Comparison of ENCODE assay signal across 5 fruit fly cellular contexts in genomic region chr2L:20695066-20695465, dm6.
TF ChIP-seq lines count a peak whose summit lies in the region.

No protein-coding gene starts in this region.

- no peak for TF ChIP-seq CTCF in whole organism, embryonic (GFP tag; optimal IDR thresholded peaks at IDR 0.05; lab: Kevin White, UChicago)

TF ChIP-seq in whole organism, adult, 20 proteins besides CTCF, POLR2A, EP300 and RAD21:
- TF ChIP-seq tj (GFP tag; optimal IDR thresholded peaks at IDR 0.05; lab: Kevin White, UChicago) = peak; percentile 36
- no peak for TF ChIP-seq Crg-1 (GFP tag; optimal IDR thresholded peaks at IDR 0.05; lab: Kevin White, UChicago)
- no peak for TF ChIP-seq bab1 (GFP tag; optimal IDR thresholded peaks at IDR 0.05; lab: Kevin White, UChicago)
- TF ChIP-seq Mnt (GFP tag; optimal IDR thresholded peaks at IDR 0.05; lab: Kevin White, UChicago) = no peak
- TF ChIP-seq Hr96 (GFP tag; optimal IDR thresholded peaks at IDR 0.05; lab: Kevin White, UChicago) = no peak
- no peak for TF ChIP-seq cic (GFP tag; optimal IDR thresholded peaks at IDR 0.05; lab: Kevin White, UChicago)

TF ChIP-seq in whole organism, embryonic, 481 proteins besides CTCF, POLR2A, EP300 and RAD21:
- TF ChIP-seq crp (GFP tag; optimal IDR thresholded peaks at IDR 0.05; lab: Kevin White, UChicago) (no peak), Poxn (GFP tag; IDR thresholded peaks at IDR 0.05; lab: Robert Waterston, UW) (no peak), CG11696 (GFP tag; IDR thresholded peaks at IDR 0.05; lab: Robert Waterston, UW) (no peak), ken (GFP tag; IDR thresholded peaks at IDR 0.05; lab: Robert Waterston, UW) (no peak), ara (GFP tag; IDR thresholded peaks at IDR 0.05; lab: Robert Waterston, UW) (no peak), CG7786 (GFP tag; optimal IDR thresholded peaks at IDR 0.05; lab: Kevin White, UChicago) (no peak), Ets65A (GFP tag; lab: Kevin White, UChicago) (peak; percentile 80), CG18764 (GFP tag; optimal IDR thresholded peaks at IDR 0.05; lab: Kevin White, UChicago) (no peak), nom (GFP tag; optimal IDR thresholded peaks at IDR 0.05; lab: Kevin White, UChicago) (no peak), CG5953 (GFP tag; IDR thresholded peaks at IDR 0.05; lab: Robert Waterston, UW) (no peak), CG10321 (GFP tag; IDR thresholded peaks at IDR 0.05; lab: Robert Waterston, UW) (no peak), abd-A (tag; optimal IDR thresholded peaks at IDR 0.05; lab: Kevin White, UChicago) (no peak), Hmx (GFP tag; optimal IDR thresholded peaks at IDR 0.05; lab: Kevin White, UChicago) (no peak), pan (optimal IDR thresholded peaks at IDR 0.05; lab: Kevin White, UChicago) (no peak), pan (GFP tag; optimal IDR thresholded peaks at IDR 0.05 in 1 of 2, IDR thresholded peaks at IDR 0.05 in 1 of 2) (peak in 1 of 2 experiments; percentile 23), B-H2 (GFP tag; optimal IDR thresholded peaks at IDR 0.05; lab: Kevin White, UChicago) (no peak), CG16863 (GFP tag; optimal IDR thresholded peaks at IDR 0.05; lab: Kevin White, UChicago) (no peak), CG7271 (tag; optimal IDR thresholded peaks at IDR 0.05; lab: Kevin White, UChicago) (no peak), CG5180 (GFP tag; optimal IDR thresholded peaks at IDR 0.05; lab: Kevin White, UChicago) (peak; percentile 42), vvl (GFP tag; IDR thresholded peaks at IDR 0.05; lab: Robert Waterston, UW) (peak; percentile 21; the same call in 1 of the 2 replicates), CG3995 (GFP tag; optimal IDR thresholded peaks at IDR 0.05; lab: Kevin White, UChicago) (no peak), sd (tag; optimal IDR thresholded peaks at IDR 0.05; lab: Kevin White, UChicago) (no peak), CG4360 (GFP tag; IDR thresholded peaks at IDR 0.05; lab: Robert Waterston, UW) (no peak)

TF ChIP-seq in whole organism, prepupa, 60 proteins besides CTCF, POLR2A, EP300 and RAD21:
- peak; percentile 33 for TF ChIP-seq CG10631 (GFP tag; optimal IDR thresholded peaks at IDR 0.05; lab: Kevin White, UChicago)
- peak; percentile 2 for TF ChIP-seq CG3032 (tag; optimal IDR thresholded peaks at IDR 0.05; lab: Kevin White, UChicago)
- TF ChIP-seq achi (GFP tag; optimal IDR thresholded peaks at IDR 0.05; lab: Kevin White, UChicago) = peak; percentile 35
- TF ChIP-seq CG6808 (GFP tag; optimal IDR thresholded peaks at IDR 0.05; lab: Kevin White, UChicago) = peak; percentile 7
- TF ChIP-seq Eip78C (GFP tag; lab: Kevin White, UChicago) = peak; percentile 76
- TF ChIP-seq OdsH (GFP tag; optimal IDR thresholded peaks at IDR 0.05; lab: Kevin White, UChicago) = peak; percentile 18
- peak; percentile 26 for TF ChIP-seq pdm3 (GFP tag; optimal IDR thresholded peaks at IDR 0.05; lab: Kevin White, UChicago)
- peak; percentile 42 for TF ChIP-seq CG32006 (GFP tag; optimal IDR thresholded peaks at IDR 0.05; lab: Kevin White, UChicago)
- 0 out of 2 replicates have a peak, but pooled peaks have one; percentile 10 for TF ChIP-seq Gug (GFP tag; IDR thresholded peaks at IDR 0.05; lab: Robert Waterston, UW)
- TF ChIP-seq CG34406 (GFP tag; optimal IDR thresholded peaks at IDR 0.05; lab: Kevin White, UChicago) = peak; percentile 5
- peak; percentile 26 for TF ChIP-seq acj6 (GFP tag; optimal IDR thresholded peaks at IDR 0.05; lab: Kevin White, UChicago)
- no peak for TF ChIP-seq fd85E (GFP tag; optimal IDR thresholded peaks at IDR 0.05; lab: Kevin White, UChicago)
- TF ChIP-seq Ets96B (tag; optimal IDR thresholded peaks at IDR 0.05; lab: Kevin White, UChicago) = no peak
- TF ChIP-seq ss (GFP tag; optimal IDR thresholded peaks at IDR 0.05; lab: Kevin White, UChicago) = peak in 1 of 2 experiments; percentile 23
- peak; percentile 41 for TF ChIP-seq CG3919 (GFP tag; optimal IDR thresholded peaks at IDR 0.05; lab: Kevin White, UChicago)
- TF ChIP-seq vri (GFP tag; optimal IDR thresholded peaks at IDR 0.05; lab: Kevin White, UChicago) = peak; percentile 18
- TF ChIP-seq Hr39 (GFP tag; optimal IDR thresholded peaks at IDR 0.05; lab: Kevin White, UChicago) = no peak
- TF ChIP-seq eg (GFP tag; IDR thresholded peaks at IDR 0.05; lab: Robert Waterston, UW) = 0 out of 3 replicates have a peak, but pooled peaks have one; percentile 19
- peak; percentile 19 for TF ChIP-seq svp (GFP tag; lab: Kevin White, UChicago)
- no peak for TF ChIP-seq salr (GFP tag; optimal IDR thresholded peaks at IDR 0.05; lab: Kevin White, UChicago)

TF ChIP-seq in whole organism, pupa, 21 proteins besides CTCF, POLR2A, EP300 and RAD21:
- TF ChIP-seq CG34367 (tag; optimal IDR thresholded peaks at IDR 0.05; lab: Kevin White, UChicago) = peak; percentile 2
- TF ChIP-seq CG12605 (GFP tag; IDR thresholded peaks at IDR 0.05; lab: Robert Waterston, UW) = no peak
- no peak for TF ChIP-seq CG17806 (tag; optimal IDR thresholded peaks at IDR 0.05; lab: Kevin White, UChicago)
- TF ChIP-seq gl (tag; optimal IDR thresholded peaks at IDR 0.05; lab: Kevin White, UChicago) = no peak
- TF ChIP-seq rn (GFP tag; IDR thresholded peaks at IDR 0.05; lab: Robert Waterston, UW) = no peak
- no peak for TF ChIP-seq CG10348 (GFP tag; IDR thresholded peaks at IDR 0.05; lab: Robert Waterston, UW)
- TF ChIP-seq Pif1B (GFP tag; optimal IDR thresholded peaks at IDR 0.05; lab: Kevin White, UChicago) = peak; percentile 35
- no peak for TF ChIP-seq EcR (GFP tag; optimal IDR thresholded peaks at IDR 0.05; lab: Kevin White, UChicago)
- peak; percentile 36 for TF ChIP-seq CG8301 (tag; optimal IDR thresholded peaks at IDR 0.05; lab: Kevin White, UChicago)
- no peak for TF ChIP-seq D1 (tag; optimal IDR thresholded peaks at IDR 0.05; lab: Kevin White, UChicago)
- peak; percentile 39; the same call in 2 of the 3 replicates for TF ChIP-seq fd96Ca (GFP tag; IDR thresholded peaks at IDR 0.05; lab: Robert Waterston, UW)
- TF ChIP-seq CG8159 (tag; optimal IDR thresholded peaks at IDR 0.05; lab: Kevin White, UChicago) = no peak
- peak; percentile 59 for TF ChIP-seq CG14655 (GFP tag; optimal IDR thresholded peaks at IDR 0.05; lab: Kevin White, UChicago)
- TF ChIP-seq Pif1A (GFP tag; optimal IDR thresholded peaks at IDR 0.05; lab: Kevin White, UChicago) = peak; percentile 48
- TF ChIP-seq Ets98B (GFP tag; IDR thresholded peaks at IDR 0.05; lab: Robert Waterston, UW) = peak; percentile 40; the same call in 1 of the 2 replicates
- TF ChIP-seq Snoo (tag; optimal IDR thresholded peaks at IDR 0.05; lab: Kevin White, UChicago) = no peak
TF ChIP-seq in whole organism, pupa: peak in this region for 7.

TF ChIP-seq in whole organism, wandering third instar larva, 38 proteins besides CTCF, POLR2A, EP300 and RAD21:
- no peak for TF ChIP-seq usp (GFP tag; optimal IDR thresholded peaks at IDR 0.05; lab: Kevin White, UChicago)
- peak; percentile 2 for TF ChIP-seq OdsH (GFP tag; optimal IDR thresholded peaks at IDR 0.05; lab: Kevin White, UChicago)
- no peak for TF ChIP-seq jim (GFP tag; optimal IDR thresholded peaks at IDR 0.05; lab: Kevin White, UChicago)
- TF ChIP-seq dsf (GFP tag; optimal IDR thresholded peaks at IDR 0.05; lab: Kevin White, UChicago; ENCODE audit: borderline replicate concordance) = no peak
- TF ChIP-seq h (GFP tag; optimal IDR thresholded peaks at IDR 0.05; lab: Kevin White, UChicago) = peak; percentile 54
- TF ChIP-seq Abd-B (GFP tag; optimal IDR thresholded peaks at IDR 0.05; lab: Kevin White, UChicago) = no peak
- TF ChIP-seq psq (GFP tag; optimal IDR thresholded peaks at IDR 0.05; lab: Kevin White, UChicago) = no peak
- no peak for TF ChIP-seq Rel (GFP tag; optimal IDR thresholded peaks at IDR 0.05; lab: Kevin White, UChicago)
- TF ChIP-seq Rel (tag; optimal IDR thresholded peaks at IDR 0.05; lab: Kevin White, UChicago) = no peak
- TF ChIP-seq fru (GFP tag; optimal IDR thresholded peaks at IDR 0.05; lab: Kevin White, UChicago) = peak; percentile 50
- TF ChIP-seq rgr (GFP tag; optimal IDR thresholded peaks at IDR 0.05; lab: Kevin White, UChicago) = peak; percentile 34
- TF ChIP-seq ey (GFP tag; optimal IDR thresholded peaks at IDR 0.05; lab: Kevin White, UChicago) = peak; percentile 45
- TF ChIP-seq GATAd (GFP tag; optimal IDR thresholded peaks at IDR 0.05; lab: Kevin White, UChicago) = no peak
- TF ChIP-seq Sp1 (GFP tag; optimal IDR thresholded peaks at IDR 0.05; lab: Kevin White, UChicago) = no peak
- peak; percentile 11 for TF ChIP-seq Hr83 (GFP tag; optimal IDR thresholded peaks at IDR 0.05; lab: Kevin White, UChicago; ENCODE audit: poor library complexity, severe bottlenecking)
- no peak for TF ChIP-seq Dif (GFP tag; optimal IDR thresholded peaks at IDR 0.05; lab: Kevin White, UChicago; ENCODE audit: partially characterized antibody)
- peak; percentile 40 for TF ChIP-seq br (GFP tag; optimal IDR thresholded peaks at IDR 0.05; lab: Kevin White, UChicago)
- TF ChIP-seq sage (GFP tag; optimal IDR thresholded peaks at IDR 0.05; lab: Kevin White, UChicago) = no peak
- no peak for TF ChIP-seq Jra (GFP tag; optimal IDR thresholded peaks at IDR 0.05; lab: Kevin White, UChicago)
- no peak for TF ChIP-seq CG32264 (GFP tag; optimal IDR thresholded peaks at IDR 0.05; lab: Kevin White, UChicago)
- TF ChIP-seq woc (GFP tag; optimal IDR thresholded peaks at IDR 0.05; lab: Kevin White, UChicago) = peak; percentile 18
- TF ChIP-seq Dfd (GFP tag; optimal IDR thresholded peaks at IDR 0.05; lab: Kevin White, UChicago) = no peak
TF ChIP-seq in whole organism, wandering third instar larva: peak in this region for 8.
